Fruit fly (Drosophila melanogaster) whole organism, wandering third instar larva: ENCODE measurements around the gene MED31.

ENCODE experiments used
- Abd-B ChIP-seq: fragments of >200 bp; optimal IDR thresholded peaks from 2 replicates; lab custom pipeline; 2017; ENCODE audit warnings: missing biosample characterization, missing genetic modification characterization
- CG32264 ChIP-seq: fragments of 200-800 bp; sonication (Bioruptor generic); optimal IDR thresholded peaks from 2 replicates; lab custom pipeline; 2016; ENCODE audit warnings: missing biosample characterization, missing genetic modification characterization
- CG9705 ChIP-seq: fragments of 200-800 bp; sonication (Bioruptor generic); optimal IDR thresholded peaks from 2 replicates; lab custom pipeline; 2018; ENCODE audit warnings: missing biosample characterization, mild to moderate bottlenecking, missing genetic modification characterization
- CrebA ChIP-seq: fragments of 200-800 bp; sonication (Bioruptor generic); optimal IDR thresholded peaks from 2 replicates; lab custom pipeline; 2016; ENCODE audit warnings: missing biosample characterization, mild to moderate bottlenecking, missing genetic modification characterization, borderline replicate concordance
- Dfd ChIP-seq: fragments of >200 bp; optimal IDR thresholded peaks from 2 replicates; lab custom pipeline; 2017; ENCODE audit warnings: missing biosample characterization, missing genetic modification characterization
- Dif ChIP-seq: fragments of 200-275, 200-300 bp; sonication (Bioruptor generic); optimal IDR thresholded peaks from 2 replicates; lab custom pipeline; 2018; ENCODE audit warnings: missing biosample characterization, missing genetic modification characterization; ENCODE audit not compliant: partially characterized antibody
- GATAd ChIP-seq: sonication (Bioruptor generic); optimal IDR thresholded peaks from 2 replicates; lab custom pipeline; 2016; ENCODE audit warnings: missing biosample characterization, missing genetic modification characterization
- HLH106 ChIP-seq: fragments of 200-800 bp; optimal IDR thresholded peaks from 3 replicates; lab custom pipeline; 2019; ENCODE audit warnings: missing biosample characterization, mild to moderate bottlenecking, missing genetic modification characterization, moderate library complexity
- Hnf4 ChIP-seq: fragments of 200-800 bp; sonication (Bioruptor generic); optimal IDR thresholded peaks from 2 replicates; lab custom pipeline; 2016; ENCODE audit warnings: missing biosample characterization, mild to moderate bottlenecking, missing genetic modification characterization
- Hr78 ChIP-seq: fragments of >200 bp; optimal IDR thresholded peaks from 2 replicates; lab custom pipeline; 2017; ENCODE audit warnings: missing biosample characterization, missing genetic modification characterization
- Hr83 ChIP-seq: fragments of 200-300 bp; sonication (Bioruptor generic); optimal IDR thresholded peaks from 2 replicates; lab custom pipeline; 2016; ENCODE audit warnings: missing biosample characterization, mild to moderate bottlenecking, missing genetic modification characterization, moderate library complexity; ENCODE audit not compliant: poor library complexity, severe bottlenecking
- Jra ChIP-seq: sonication (Bioruptor generic); optimal IDR thresholded peaks from 2 replicates; lab custom pipeline; 2016; ENCODE audit warnings: missing biosample characterization, missing genetic modification characterization
- Mio ChIP-seq: sonication (Bioruptor generic); optimal IDR thresholded peaks from 2 replicates; lab custom pipeline; 2016; ENCODE audit warnings: missing biosample characterization, missing genetic modification characterization
- Myc ChIP-seq: fragments of >200 bp; optimal IDR thresholded peaks from 2 replicates; lab custom pipeline; 2017
- N ChIP-seq: fragments of >200 bp; optimal IDR thresholded peaks from 2 replicates; lab custom pipeline; 2018; ENCODE audit warnings: missing biosample characterization, missing external identifiers, missing genetic modification characterization
- OdsH ChIP-seq: fragments of 200-800 bp; sonication (Bioruptor generic); optimal IDR thresholded peaks from 2 replicates; lab custom pipeline; 2016; ENCODE audit warnings: missing biosample characterization, mild to moderate bottlenecking, missing genetic modification characterization
- Rel ChIP-seq, 2 experiments: fragments of 200-800 bp; sonication (Bioruptor generic) in 1 of 2; optimal IDR thresholded peaks; 2 replicates in 1 of 2; 3 replicates in 1 of 2; lab custom pipeline; 2016 to 2019; ENCODE audit warnings: mild to moderate bottlenecking in 2 of 2, missing biosample characterization in 2 of 2, missing genetic modification characterization in 2 of 2, moderate library complexity in 1 of 2
- Sp1 ChIP-seq: fragments of 200-800 bp; sonication (Bioruptor generic); optimal IDR thresholded peaks from 3 replicates; lab custom pipeline; 2019; ENCODE audit warnings: missing biosample characterization, mild to moderate bottlenecking, missing genetic modification characterization, moderate library complexity
- Vsx2 ChIP-seq: fragments of 200-300, 225-300 bp; sonication (Bioruptor generic); optimal IDR thresholded peaks from 2 replicates; lab custom pipeline; 2018; ENCODE audit warnings: missing biosample characterization, missing genetic modification characterization; ENCODE audit not compliant: partially characterized antibody
- br ChIP-seq: fragments of 200-800 bp; sonication (Bioruptor generic); optimal IDR thresholded peaks from 2 replicates; lab custom pipeline; 2016; ENCODE audit warnings: missing biosample characterization, missing genetic modification characterization
- brk ChIP-seq: fragments of 200-800 bp; sonication (Bioruptor generic); optimal IDR thresholded peaks from 2 replicates; lab custom pipeline; 2016; ENCODE audit warnings: missing biosample characterization, mild to moderate bottlenecking, missing genetic modification characterization
- dl ChIP-seq, 2 experiments: fragments of 175-275, 200-275 bp in 1 of 2; fragments of 200-275 bp in 1 of 2; sonication (Bioruptor generic); optimal IDR thresholded peaks; lab custom pipeline; 2018; ENCODE audit warnings: mild to moderate bottlenecking in 2 of 2, missing biosample characterization in 2 of 2, missing genetic modification characterization in 2 of 2, moderate library complexity in 2 of 2; ENCODE audit not compliant: partially characterized antibody in 2 of 2, insufficient read depth in 1 of 2
- dmrt93B ChIP-seq: fragments of 200-800 bp; sonication (Bioruptor generic); optimal IDR thresholded peaks from 2 replicates; lab custom pipeline; 2018; ENCODE audit warnings: missing biosample characterization, mild to moderate bottlenecking, missing genetic modification characterization
- dsf ChIP-seq: sonication (Bioruptor generic); optimal IDR thresholded peaks from 2 replicates; lab custom pipeline; 2016; ENCODE audit warnings: missing biosample characterization, missing genetic modification characterization, borderline replicate concordance
- ey ChIP-seq: fragments of 200-800 bp; sonication (Bioruptor generic); optimal IDR thresholded peaks from 2 replicates; lab custom pipeline; 2016; ENCODE audit warnings: missing biosample characterization, missing genetic modification characterization
- foxo ChIP-seq, 2 experiments: fragments of 200-800 bp; sonication (Bioruptor generic); optimal IDR thresholded peaks; 2 replicates in 1 of 2; 3 replicates in 1 of 2; lab custom pipeline; 2016 to 2017; ENCODE audit warnings: missing biosample characterization in 2 of 2, missing genetic modification characterization in 2 of 2
- fru ChIP-seq: fragments of 200-800 bp; sonication (Bioruptor generic); optimal IDR thresholded peaks from 3 replicates; lab custom pipeline; 2016; ENCODE audit warnings: missing biosample characterization, mild to moderate bottlenecking, missing genetic modification characterization
- h ChIP-seq: fragments of 200-800 bp; sonication (Bioruptor generic); optimal IDR thresholded peaks from 3 replicates; lab custom pipeline; 2016; ENCODE audit warnings: missing biosample characterization, mild to moderate bottlenecking, missing genetic modification characterization
- jim ChIP-seq: fragments of 175-275, 200-325 bp; sonication (Bioruptor generic); optimal IDR thresholded peaks from 2 replicates; lab custom pipeline; 2016; ENCODE audit warnings: missing biosample characterization, mild to moderate bottlenecking, missing genetic modification characterization
- lola ChIP-seq: fragments of >200 bp; optimal IDR thresholded peaks from 2 replicates; lab custom pipeline; 2017; ENCODE audit warnings: missing biosample characterization, missing genetic modification characterization
- pan ChIP-seq: fragments of >200 bp; optimal IDR thresholded peaks from 2 replicates; lab custom pipeline; 2017
- psq ChIP-seq: fragments of 200-800 bp; sonication (Bioruptor generic); optimal IDR thresholded peaks from 3 replicates; lab custom pipeline; 2017; ENCODE audit warnings: missing biosample characterization, mild to moderate bottlenecking, missing genetic modification characterization, moderate library complexity
- rgr ChIP-seq: fragments of 200-800 bp; sonication (Bioruptor generic); optimal IDR thresholded peaks from 3 replicates; lab custom pipeline; 2016; ENCODE audit warnings: missing biosample characterization, mild to moderate bottlenecking, missing genetic modification characterization
- sage ChIP-seq: fragments of 200-800 bp; sonication (Bioruptor generic); optimal IDR thresholded peaks from 2 replicates; lab custom pipeline; 2016; ENCODE audit warnings: missing biosample characterization, mild to moderate bottlenecking, missing genetic modification characterization
- sv ChIP-seq: fragments of 200-800 bp; sonication (Bioruptor generic); optimal IDR thresholded peaks from 3 replicates; lab custom pipeline; 2016; ENCODE audit warnings: missing biosample characterization, missing genetic modification characterization
- tai ChIP-seq: sonication (Bioruptor generic); optimal IDR thresholded peaks from 2 replicates; lab custom pipeline; 2016; ENCODE audit warnings: missing biosample characterization, missing genetic modification characterization
- usp ChIP-seq: fragments of >200 bp; optimal IDR thresholded peaks from 2 replicates; lab custom pipeline; 2017; ENCODE audit warnings: missing biosample characterization, missing genetic modification characterization
- woc ChIP-seq: sonication (Bioruptor generic); optimal IDR thresholded peaks from 2 replicates; lab custom pipeline; 2016; ENCODE audit warnings: missing biosample characterization, mild to moderate bottlenecking, missing genetic modification characterization

MED31 gene

dm6 chr3R:4649880-4650493 lies 8.2 kb downstream of the MED31 start:
- TF ChIP-seq dmrt93B (GFP tag; lab: Kevin White, UChicago) (no peak), psq (GFP tag; lab: Kevin White, UChicago) (peak; percentile 94), Vsx2 (no peak)

- TF ChIP-seq Dfd (no peak), h (GFP tag; lab: Kevin White, UChicago) (peak; percentile 60), Mio (GFP tag; lab: Kevin White, UChicago) (no peak), woc (no peak), Hr78 (no peak), Jra (no peak), tai (GFP tag; lab: Kevin White, UChicago) (no peak), brk (GFP tag; lab: Kevin White, UChicago) (no peak), OdsH (peak; percentile 45), GATAd (peak; percentile 19), ey (GFP tag; lab: Kevin White, UChicago) (peak; percentile 15), Sp1 (no peak), dmrt93B (GFP tag; lab: Kevin White, UChicago) (no peak), N (no peak), psq (GFP tag; lab: Kevin White, UChicago) (peak; percentile 51), Hr83 (GFP tag; lab: Kevin White, UChicago) (peak; percentile 68), HLH106 (tag; lab: Kevin White, UChicago) (peak; percentile 1), fru (GFP tag; lab: Kevin White, UChicago) (no peak), usp (GFP tag; lab: Kevin White, UChicago) (no peak), jim (no peak), Rel (GFP tag; optimal IDR thresholded peaks at IDR 0.05; lab: Kevin White, UChicago) (no peak), Rel (tag; optimal IDR thresholded peaks at IDR 0.05; lab: Kevin White, UChicago) (no peak), dsf (GFP tag; lab: Kevin White, UChicago) (no peak), Dif (peak; percentile 83), dl (GFP tag; optimal IDR thresholded peaks at IDR 0.05; lab: Kevin White, UChicago; ENCODE audit: insufficient read depth in 1 of 2, partially characterized antibody in 2 of 2) (no peak), Hnf4 (GFP tag; lab: Kevin White, UChicago) (peak; percentile 65), br (GFP tag; lab: Kevin White, UChicago) (no peak), Abd-B (GFP tag; lab: Kevin White, UChicago) (no peak), sage (GFP tag; lab: Kevin White, UChicago) (peak; percentile 63), Myc (lab: Kevin White, UChicago) (no peak), rgr (peak; percentile 94), lola (GFP tag; lab: Kevin White, UChicago) (no peak), CrebA (GFP tag; lab: Kevin White, UChicago) (no peak), CG32264 (GFP tag; lab: Kevin White, UChicago) (no peak), sv (GFP tag; lab: Kevin White, UChicago) (no peak), foxo (GFP tag; optimal IDR thresholded peaks at IDR 0.05; lab: Kevin White, UChicago) (peak in 1 of 2 experiments; percentile 59), CG9705 (GFP tag; lab: Kevin White, UChicago) (no peak), Vsx2 (peak; percentile 94), pan (lab: Kevin White, UChicago) (no peak)
- TF ChIP-seq, all 38 proteins: peak for 13
Measured at dm6 chr3R:4654557-4655273, 13.0 kb downstream of the MED31 start, which contains the start of gene spartin. Gene spartin, plus strand, starts transcription at chr3R:4654800.
